Worm (Caenorhabditis elegans) whole organism, L2 larva: ENCODE results near the gene rocf-1.

ENCODE experiments used
- ceh-82 ChIP-seq: fragments of 150-350 bp; optimal IDR thresholded peaks from 2 replicates; lab custom pipeline; 2014; ENCODE audit warnings: missing biosample characterization, missing genetic modification characterization
- elt-1 ChIP-seq: fragments of 150-350 bp; optimal IDR thresholded peaks from 2 replicates; lab custom pipeline; 2014; ENCODE audit warnings: missing biosample characterization, missing genetic modification characterization
- ztf-1 ChIP-seq: fragments of 200-800 bp; sonication (Bioruptor generic); conservative IDR thresholded peaks from 2 replicates; pipeline ENCODE4 v1.3.6; 2022; ENCODE audit warnings: missing genetic modification characterization, missing compliant biosample characterization

DNA sequence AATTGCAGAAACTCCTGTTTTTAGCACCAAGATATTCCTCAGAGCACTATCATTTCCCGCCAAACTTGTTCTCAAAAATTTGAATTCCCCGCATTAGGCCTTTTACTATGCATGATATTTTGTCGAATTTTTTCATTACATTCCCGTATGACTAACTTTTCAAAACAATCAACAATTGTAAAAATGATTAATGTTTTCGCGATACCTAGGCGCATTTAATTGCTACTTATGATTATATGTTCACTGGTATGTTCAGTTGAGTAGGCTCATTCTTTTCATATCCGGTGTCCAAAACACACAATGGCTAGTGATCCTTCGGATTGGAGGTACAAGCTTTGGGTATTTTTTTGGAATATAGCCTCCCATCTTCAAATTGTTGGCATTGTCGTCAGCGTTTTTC, 23.5 kb upstream of the rocf-1 start, which contains the start of gene srw-21:
- TF ChIP-seq ztf-1 (GFP tag; lab: Robert Waterston, UW) (no peak), elt-1 (tag; lab: Kevin White, UChicago) (no peak), ceh-82 (tag; lab: Kevin White, UChicago) (no peak)
